Fruit fly (Drosophila melanogaster) whole organism, wandering third instar larva: ENCODE results near the gene Smg5.

ENCODE experiments used
- CG9705 ChIP-seq: fragments of 200-800 bp; sonication (Bioruptor generic); optimal IDR thresholded peaks from 2 replicates; lab custom pipeline; 2018; ENCODE audit warnings: missing biosample characterization, mild to moderate bottlenecking, missing genetic modification characterization
- Dfd ChIP-seq: fragments of >200 bp; optimal IDR thresholded peaks from 2 replicates; lab custom pipeline; 2017; ENCODE audit warnings: missing biosample characterization, missing genetic modification characterization
- HLH106 ChIP-seq: fragments of 200-800 bp; optimal IDR thresholded peaks from 3 replicates; lab custom pipeline; 2019; ENCODE audit warnings: missing biosample characterization, mild to moderate bottlenecking, missing genetic modification characterization, moderate library complexity
- OdsH ChIP-seq: fragments of 200-800 bp; sonication (Bioruptor generic); optimal IDR thresholded peaks from 2 replicates; lab custom pipeline; 2016; ENCODE audit warnings: missing biosample characterization, mild to moderate bottlenecking, missing genetic modification characterization
- dmrt93B ChIP-seq: fragments of 200-800 bp; sonication (Bioruptor generic); optimal IDR thresholded peaks from 2 replicates; lab custom pipeline; 2018; ENCODE audit warnings: missing biosample characterization, mild to moderate bottlenecking, missing genetic modification characterization
- tai ChIP-seq: sonication (Bioruptor generic); optimal IDR thresholded peaks from 2 replicates; lab custom pipeline; 2016; ENCODE audit warnings: missing biosample characterization, missing genetic modification characterization

DNA sequence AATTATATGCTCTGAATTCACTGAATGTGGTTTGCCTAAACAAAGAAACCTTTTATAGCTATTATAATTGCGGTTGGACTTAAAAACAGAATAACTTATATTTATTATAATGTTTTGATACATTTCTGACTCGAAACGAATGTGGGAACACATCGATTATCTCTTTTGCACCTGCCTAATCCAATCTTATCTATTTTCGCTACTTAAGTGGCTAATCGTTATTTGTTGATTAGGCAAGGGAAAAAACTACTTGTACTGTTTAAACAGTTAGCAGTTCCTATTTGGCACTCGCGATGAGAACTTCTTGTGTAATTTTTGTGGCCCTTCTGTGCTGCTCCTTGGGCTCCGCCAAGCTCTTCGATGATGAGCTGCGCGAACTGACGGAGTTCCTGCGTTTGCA, 55.3 kb downstream of the Smg5 start, which contains the start of gene CG7968:
- TF ChIP-seq HLH106: no peak
- no peak for TF ChIP-seq Dfd
- no peak for TF ChIP-seq CG9705
- TF ChIP-seq tai (GFP tag; lab: Kevin White, UChicago): no peak
- TF ChIP-seq dmrt93B (GFP tag; lab: Kevin White, UChicago): no peak
- TF ChIP-seq OdsH: no peak
